Worm (Caenorhabditis elegans) whole organism, L2 larva: Measurements from ENCODE around the gene rpt-6.

Experiments
- C34F6.9 ChIP-seq: fragments of 150-350 bp; optimal IDR thresholded peaks from 2 replicates; lab custom pipeline; 2014; ENCODE audit warnings: missing biosample characterization, missing genetic modification characterization
- F13H6.1 ChIP-seq: sonication (generic microtip); optimal IDR thresholded peaks from 2 replicates; lab custom pipeline; 2016; ENCODE audit warnings: missing genetic modification characterization, missing compliant biosample characterization
- Y55F3AM.14 ChIP-seq: fragments of 200-800 bp; sonication (Bioruptor generic); optimal IDR thresholded peaks from 2 replicates; lab custom pipeline; 2018; ENCODE audit warnings: mild to moderate bottlenecking, missing genetic modification characterization, missing compliant biosample characterization
- ZK546.5 ChIP-seq: sonication (generic microtip); optimal IDR thresholded peaks from 2 replicates; lab custom pipeline; 2017; ENCODE audit warnings: missing biosample characterization, missing genetic modification characterization
- alr-1 ChIP-seq: fragments of 150-350 bp; optimal IDR thresholded peaks from 2 replicates; lab custom pipeline; 2014; ENCODE audit warnings: missing biosample characterization, missing genetic modification characterization
- aly-2 ChIP-seq: fragments of 150-350 bp; optimal IDR thresholded peaks from 2 replicates; lab custom pipeline; 2014; ENCODE audit warnings: missing biosample characterization, missing genetic modification characterization
- ama-1 ChIP-seq: fragments of 150-350 bp; optimal IDR thresholded peaks from 2 replicates; lab custom pipeline; 2018; ENCODE audit warnings: inconsistent platforms
- blmp-1 ChIP-seq: sonication (generic microtip); optimal IDR thresholded peaks from 2 replicates; lab custom pipeline; 2017; ENCODE audit warnings: missing genetic modification characterization, mild to moderate bottlenecking, missing compliant biosample characterization, antibody characterized with exemption, moderate library complexity; ENCODE audit not compliant: insufficient read depth
- ceh-16 ChIP-seq: fragments of 150-350 bp; optimal IDR thresholded peaks from 2 replicates; lab custom pipeline; 2014; ENCODE audit warnings: missing biosample characterization, missing genetic modification characterization
- crh-2 ChIP-seq: sonication (generic microtip); optimal IDR thresholded peaks from 2 replicates; lab custom pipeline; 2017; ENCODE audit warnings: missing biosample characterization, missing genetic modification characterization
- dmd-4 ChIP-seq: sonication (generic microtip); optimal IDR thresholded peaks from 2 replicates; lab custom pipeline; 2017; ENCODE audit warnings: missing biosample characterization, missing genetic modification characterization
- egl-27 ChIP-seq: sonication (generic microtip); optimal IDR thresholded peaks from 3 replicates; lab custom pipeline; 2017; ENCODE audit warnings: missing biosample characterization, missing genetic modification reagents, missing genetic modification characterization
- elt-1 ChIP-seq: fragments of 150-350 bp; optimal IDR thresholded peaks from 2 replicates; lab custom pipeline; 2014; ENCODE audit warnings: missing biosample characterization, missing genetic modification characterization
- fos-1 ChIP-seq: fragments of 150-350 bp; optimal IDR thresholded peaks from 2 replicates; lab custom pipeline; 2014; ENCODE audit warnings: missing biosample characterization, missing genetic modification characterization
- gmeb-1 ChIP-seq: fragments of 150-350 bp; optimal IDR thresholded peaks from 2 replicates; lab custom pipeline; 2014; ENCODE audit warnings: missing biosample characterization, missing genetic modification characterization
- lin-11 ChIP-seq: fragments of 150-350 bp; sonication (generic microtip); optimal IDR thresholded peaks from 2 replicates; lab custom pipeline; 2014; ENCODE audit warnings: missing biosample characterization, missing genetic modification characterization, inconsistent platforms, mixed read lengths
- lin-13 ChIP-seq: fragments of 150-350 bp; optimal IDR thresholded peaks from 2 replicates; lab custom pipeline; 2014; ENCODE audit warnings: missing biosample characterization, missing genetic modification reagents, missing genetic modification characterization
- lin-39 ChIP-seq: fragments of 150-350 bp; optimal IDR thresholded peaks from 2 replicates; lab custom pipeline; 2014; ENCODE audit warnings: missing biosample characterization, missing genetic modification reagents, missing genetic modification characterization
- lsy-2 ChIP-seq, 2 experiments: fragments of 150-350 bp in 1 of 2; sonication (generic microtip) in 1 of 2; optimal IDR thresholded peaks; 2 replicates each; lab custom pipeline; 2014 to 2017; ENCODE audit warnings: missing biosample characterization in 2 of 2, missing genetic modification characterization in 2 of 2
- mab-5 ChIP-seq: fragments of 150-350 bp; optimal IDR thresholded peaks from 2 replicates; lab custom pipeline; 2014; ENCODE audit warnings: missing biosample characterization, missing genetic modification characterization
- mbf-1 ChIP-seq: sonication (generic microtip); optimal IDR thresholded peaks from 2 replicates; lab custom pipeline; 2017; ENCODE audit warnings: missing biosample characterization, missing genetic modification characterization
- mdl-1 ChIP-seq, 2 experiments: fragments of 150-350 bp in 1 of 2; sonication (generic microtip) in 1 of 2; optimal IDR thresholded peaks; 2 replicates each; lab custom pipeline; 2017; ENCODE audit warnings: missing biosample characterization in 2 of 2, missing genetic modification characterization in 2 of 2
- nhr-11 ChIP-seq: fragments of 150-350 bp; optimal IDR thresholded peaks from 2 replicates; lab custom pipeline; 2014; ENCODE audit warnings: missing biosample characterization, missing genetic modification characterization
- nhr-12 ChIP-seq: fragments of 150-350 bp; optimal IDR thresholded peaks from 2 replicates; lab custom pipeline; 2014; ENCODE audit warnings: missing biosample characterization, missing genetic modification characterization
- nhr-129 ChIP-seq: fragments of 150-350 bp; optimal IDR thresholded peaks from 2 replicates; lab custom pipeline; 2014; ENCODE audit warnings: missing biosample characterization, missing genetic modification characterization
- nhr-21 ChIP-seq: fragments of 150-350 bp; optimal IDR thresholded peaks from 2 replicates; lab custom pipeline; 2014; ENCODE audit warnings: missing biosample characterization, missing genetic modification characterization
- nhr-237 ChIP-seq: fragments of 150-350 bp; optimal IDR thresholded peaks from 2 replicates; lab custom pipeline; 2014; ENCODE audit warnings: missing biosample characterization, missing genetic modification characterization
- nhr-25 ChIP-seq: fragments of 150-350 bp; sonication (generic microtip); optimal IDR thresholded peaks from 3 replicates; lab custom pipeline; 2014; ENCODE audit warnings: missing biosample characterization, missing genetic modification characterization
- nhr-6 ChIP-seq: fragments of 150-350 bp; optimal IDR thresholded peaks from 2 replicates; lab custom pipeline; 2014; ENCODE audit warnings: missing biosample characterization, missing genetic modification characterization
- nhr-77 ChIP-seq: fragments of 150-350 bp; optimal IDR thresholded peaks from 2 replicates; lab custom pipeline; 2014; ENCODE audit warnings: missing biosample characterization, missing genetic modification characterization
- peb-1 ChIP-seq: fragments of 150-350 bp; optimal IDR thresholded peaks from 2 replicates; lab custom pipeline; 2014; ENCODE audit warnings: missing biosample characterization, missing genetic modification characterization
- sem-4 ChIP-seq: fragments of 150-350 bp; optimal IDR thresholded peaks from 2 replicates; lab custom pipeline; 2014; ENCODE audit warnings: missing biosample characterization, missing genetic modification reagents, missing genetic modification characterization
- skn-1 ChIP-seq: sonication (generic microtip); optimal IDR thresholded peaks from 2 replicates; lab custom pipeline; 2017; ENCODE audit warnings: missing biosample characterization, missing genetic modification characterization
- sma-3 ChIP-seq: sonication (generic microtip); optimal IDR thresholded peaks from 2 replicates; lab custom pipeline; 2016; ENCODE audit warnings: missing genetic modification reagents, missing genetic modification characterization, missing compliant biosample characterization
- sma-9 ChIP-seq, 2 experiments: fragments of 150-350 bp in 1 of 2; sonication (generic microtip) in 1 of 2; optimal IDR thresholded peaks; 2 replicates each; lab custom pipeline; 2014 to 2016; ENCODE audit warnings: missing genetic modification characterization in 2 of 2, mild to moderate bottlenecking in 1 of 2, missing biosample characterization in 1 of 2, missing compliant biosample characterization in 1 of 2, missing genetic modification reagents in 1 of 2, moderate library complexity in 1 of 2
- snpc-4 ChIP-seq: fragments of 150-350 bp; optimal IDR thresholded peaks from 2 replicates; lab custom pipeline; 2014; ENCODE audit warnings: missing biosample characterization, missing genetic modification characterization
- unc-39 ChIP-seq: fragments of 150-350 bp; optimal IDR thresholded peaks from 2 replicates; lab custom pipeline; 2014; ENCODE audit warnings: missing biosample characterization, missing genetic modification characterization
- unc-55 ChIP-seq: fragments of 150-350 bp; sonication (generic microtip); optimal IDR thresholded peaks from 3 replicates; lab custom pipeline; 2014; ENCODE audit warnings: missing biosample characterization, missing genetic modification reagents, missing genetic modification characterization
- zag-1 ChIP-seq: fragments of 150-350 bp; optimal IDR thresholded peaks from 2 replicates; lab custom pipeline; 2014; ENCODE audit warnings: missing biosample characterization, missing genetic modification characterization
- ztf-4 ChIP-seq: fragments of 150-350 bp; optimal IDR thresholded peaks from 2 replicates; lab custom pipeline; 2014; ENCODE audit warnings: missing biosample characterization, missing genetic modification characterization

The rpt-6 gene

ce11 chrIII:12370011-12370506, at the start of gene rpt-6:
Gene rpt-6 (plus strand): TSS chrIII:12370456.
- TF ChIP-seq nhr-6 (tag; lab: Kevin White, UChicago) (peak; percentile 17), sma-3 (GFP tag; lab: Kevin White, UChicago) (peak; percentile 53), unc-39 (tag; lab: Kevin White, UChicago) (no peak), nhr-77 (no peak), elt-1 (tag; lab: Kevin White, UChicago) (no peak), sma-9 (GFP tag; optimal IDR thresholded peaks at IDR 0.05; lab: Kevin White, UChicago) (peak; percentile 67), sma-9 (tag; optimal IDR thresholded peaks at IDR 0.05; lab: Kevin White, UChicago) (no peak), Y55F3AM.14 (GFP tag; lab: Kevin White, UChicago) (no peak), mbf-1 (tag; lab: Kevin White, UChicago) (no peak), crh-2 (tag; lab: Kevin White, UChicago) (peak; percentile 22), nhr-237 (tag; lab: Kevin White, UChicago) (no peak), alr-1 (tag; lab: Kevin White, UChicago) (no peak), nhr-25 (tag; lab: Kevin White, UChicago) (peak; percentile 8), ztf-4 (tag; lab: Kevin White, UChicago) (no peak), lin-13 (GFP tag; lab: Kevin White, UChicago) (peak; percentile 75), C34F6.9 (peak; percentile 51), peb-1 (no peak), dmd-4 (tag; lab: Kevin White, UChicago) (no peak), gmeb-1 (tag; lab: Kevin White, UChicago) (peak; percentile 70), nhr-21 (tag; lab: Kevin White, UChicago) (no peak), fos-1 (tag; lab: Kevin White, UChicago) (no peak), sem-4 (no peak), egl-27 (tag; lab: Kevin White, UChicago) (no peak), blmp-1 (tag; lab: Kevin White, UChicago) (no peak), nhr-129 (tag; lab: Kevin White, UChicago) (peak; percentile 66), ZK546.5 (tag; lab: Kevin White, UChicago) (no peak), unc-55 (peak; percentile 75), F13H6.1 (tag; lab: Kevin White, UChicago) (peak; percentile 60), lsy-2 (tag; optimal IDR thresholded peaks at IDR 0.05; lab: Kevin White, UChicago) (peak; percentile 59 to 77), skn-1 (tag; lab: Kevin White, UChicago) (peak; percentile 81), aly-2 (tag; lab: Kevin White, UChicago) (no peak), ama-1 (lab: Kevin White, UChicago) (peak; percentile 49), snpc-4 (tag; lab: Kevin White, UChicago) (peak; percentile 35), mab-5 (tag; lab: Kevin White, UChicago) (peak; percentile 54), nhr-12 (no peak), lin-39 (no peak)

DNA sequence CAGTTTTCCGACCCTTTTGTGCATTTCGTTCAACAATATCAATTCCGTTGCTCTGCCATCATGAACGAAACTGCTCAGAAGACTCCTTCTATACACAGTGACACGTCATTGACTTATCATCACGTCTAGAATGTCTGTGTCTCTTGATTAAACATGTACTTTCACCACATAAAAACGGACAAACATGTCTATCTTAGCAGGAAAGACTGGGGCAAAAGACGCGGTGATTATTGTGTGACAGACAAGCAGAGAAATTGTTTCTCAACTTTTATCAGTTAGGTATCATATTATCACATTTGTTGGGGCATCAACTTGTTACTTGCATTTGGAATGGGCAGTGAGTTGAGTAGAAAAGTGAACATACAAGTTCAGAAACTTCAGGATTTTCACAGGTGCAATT, 45.0 kb upstream of the rpt-6 start:
- TF ChIP-seq sma-3 (GFP tag; lab: Kevin White, UChicago) (peak; percentile 0), ceh-16 (tag; lab: Kevin White, UChicago) (no peak), mdl-1 (tag; optimal IDR thresholded peaks at IDR 0.05; lab: Kevin White, UChicago) (no peak), fos-1 (tag; lab: Kevin White, UChicago) (peak; percentile 90), blmp-1 (tag; lab: Kevin White, UChicago) (no peak), lin-11 (no peak), mbf-1 (tag; lab: Kevin White, UChicago) (no peak), dmd-4 (tag; lab: Kevin White, UChicago) (no peak), lsy-2 (tag; optimal IDR thresholded peaks at IDR 0.05; lab: Kevin White, UChicago) (no peak), unc-55 (no peak), gmeb-1 (tag; lab: Kevin White, UChicago) (peak; percentile 49), crh-2 (tag; lab: Kevin White, UChicago) (peak; percentile 95), sma-9 (GFP tag; optimal IDR thresholded peaks at IDR 0.05; lab: Kevin White, UChicago) (peak; percentile 35), sma-9 (tag; optimal IDR thresholded peaks at IDR 0.05; lab: Kevin White, UChicago) (no peak), F13H6.1 (tag; lab: Kevin White, UChicago) (peak; percentile 25), zag-1 (tag; lab: Kevin White, UChicago) (no peak), nhr-11 (tag; lab: Kevin White, UChicago) (no peak), nhr-12 (no peak), nhr-129 (tag; lab: Kevin White, UChicago) (peak; percentile 20)
